In genomic region chrV:483289-483795, ce11 we compare ENCODE assay signal across 2 worm cellular contexts.
TF ChIP-seq lines count a peak whose summit lies in the region.

Gene nhr-130, minus strand, starts transcription at chrV:483339.

TF ChIP-seq in whole organism, L1 larva, 84 proteins besides CTCF, POLR2A, EP300 and RAD21 (continued from another document):
- TF ChIP-seq mdl-1 (tag; optimal IDR thresholded peaks at IDR 0.05; lab: Kevin White, UChicago) (no peak), nhr-20 (tag; optimal IDR thresholded peaks at IDR 0.05; lab: Kevin White, UChicago) (peak; percentile 30), mef-2 (tag; optimal IDR thresholded peaks at IDR 0.05; lab: Kevin White, UChicago) (no peak), rnt-1 (tag; optimal IDR thresholded peaks at IDR 0.05; lab: Kevin White, UChicago) (no peak), lin-39 (tag; optimal IDR thresholded peaks at IDR 0.05; lab: Kevin White, UChicago) (no peak), sox-4 (tag; optimal IDR thresholded peaks at IDR 0.05; lab: Kevin White, UChicago) (no peak), mab-9 (GFP tag; IDR thresholded peaks at IDR 0.05; lab: Robert Waterston, UW) (no peak), aha-1 (tag; optimal IDR thresholded peaks at IDR 0.05; lab: Kevin White, UChicago) (no peak), nhr-28 (tag; optimal IDR thresholded peaks at IDR 0.05; lab: Kevin White, UChicago) (no peak), dpl-1 (GFP tag; optimal IDR thresholded peaks at IDR 0.05; lab: Kevin White, UChicago) (no peak), nhr-77 (tag; optimal IDR thresholded peaks at IDR 0.05; lab: Kevin White, UChicago) (no peak), lir-3 (tag; optimal IDR thresholded peaks at IDR 0.05; lab: Kevin White, UChicago; ENCODE audit: poor library complexity) (no peak)

TF ChIP-seq in whole organism, L2 larva, 48 proteins besides CTCF, POLR2A, EP300 and RAD21 (continued from another document):
- TF ChIP-seq snpc-4 (tag; optimal IDR thresholded peaks at IDR 0.05; lab: Kevin White, UChicago) (no peak), nhr-237 (tag; optimal IDR thresholded peaks at IDR 0.05; lab: Kevin White, UChicago) (no peak), mab-5 (tag; optimal IDR thresholded peaks at IDR 0.05; lab: Kevin White, UChicago) (no peak), elt-3 (tag; optimal IDR thresholded peaks at IDR 0.05; lab: Kevin White, UChicago) (no peak), ZK546.5 (tag; optimal IDR thresholded peaks at IDR 0.05; lab: Kevin White, UChicago) (no peak), nhr-12 (tag; optimal IDR thresholded peaks at IDR 0.05; lab: Kevin White, UChicago) (no peak)
